Fruit fly (Drosophila melanogaster): ENCODE results near the gene MED17.

MED17 gene

dm6 chr3R:18220211-18220749, 31.4 kb downstream of the MED17 start, which contains the start of the genes CG7988 and CG7183 (continued):
- peak; percentile 99 for TF ChIP-seq slbo (GFP tag; IDR thresholded peaks at IDR 0.05)
- TF ChIP-seq CG12391 (tag; optimal IDR thresholded peaks at IDR 0.05): peak; percentile 100
- peak; percentile 86 for TF ChIP-seq slp2 (GFP tag; optimal IDR thresholded peaks at IDR 0.05)
- peak; percentile 94 for TF ChIP-seq Dip3 (GFP tag; optimal IDR thresholded peaks at IDR 0.05)
- TF ChIP-seq CG5245 (GFP tag; optimal IDR thresholded peaks at IDR 0.05): peak; percentile 94
- peak; percentile 84 for TF ChIP-seq CG11398 (GFP tag; optimal IDR thresholded peaks at IDR 0.05)
- TF ChIP-seq Lpt (GFP tag; optimal IDR thresholded peaks at IDR 0.05): no peak
- TF ChIP-seq zfh1 (GFP tag; IDR thresholded peaks at IDR 0.05): peak; percentile 99
- TF ChIP-seq CG12236 (GFP tag; optimal IDR thresholded peaks at IDR 0.05): peak; percentile 89
- TF ChIP-seq CG32772 (GFP tag; IDR thresholded peaks at IDR 0.05): peak; percentile 99
- TF ChIP-seq dysf (GFP tag; IDR thresholded peaks at IDR 0.05): peak; percentile 99
- TF ChIP-seq CG8765 (GFP tag; IDR thresholded peaks at IDR 0.05): peak; percentile 95
- TF ChIP-seq croc (GFP tag; conservative IDR thresholded peaks at IDR 0.05): peak; percentile 98
- TF ChIP-seq Hr39 (optimal IDR thresholded peaks at IDR 0.05): no peak
- peak; percentile 95 for TF ChIP-seq pho (GFP tag; optimal IDR thresholded peaks at IDR 0.05)
- TF ChIP-seq lmd (GFP tag; IDR thresholded peaks at IDR 0.05): peak; percentile 99
- TF ChIP-seq CG10565 (GFP tag; optimal IDR thresholded peaks at IDR 0.05): peak; percentile 87
- TF ChIP-seq hb (GFP tag; IDR thresholded peaks at IDR 0.05; ENCODE audit: partially characterized antibody): no peak
- peak; percentile 85 for TF ChIP-seq schlank (tag; optimal IDR thresholded peaks at IDR 0.05)
- peak; percentile 98 for TF ChIP-seq fd3F (GFP tag; optimal IDR thresholded peaks at IDR 0.05)
- peak; percentile 98 for TF ChIP-seq CG17359 (tag; optimal IDR thresholded peaks at IDR 0.05)
- TF ChIP-seq CG1602 (GFP tag; optimal IDR thresholded peaks at IDR 0.05): peak; percentile 99
- TF ChIP-seq ftz-f1 (GFP tag; optimal IDR thresholded peaks at IDR 0.05): peak; percentile 58
- peak; percentile 96 for TF ChIP-seq CG10462 (GFP tag; optimal IDR thresholded peaks at IDR 0.05)
- peak; percentile 99 for TF ChIP-seq CG30403 (GFP tag; optimal IDR thresholded peaks at IDR 0.05)
- TF ChIP-seq CG18011 (GFP tag; optimal IDR thresholded peaks at IDR 0.05): peak; percentile 88
- TF ChIP-seq CG6765 (GFP tag; optimal IDR thresholded peaks at IDR 0.05): peak; percentile 87
- peak; percentile 94 for TF ChIP-seq CG16863 (GFP tag; optimal IDR thresholded peaks at IDR 0.05)
- peak; percentile 95 for TF ChIP-seq trh (GFP tag; optimal IDR thresholded peaks at IDR 0.05)
- TF ChIP-seq gt (GFP tag; IDR thresholded peaks at IDR 0.05): peak; percentile 94
- peak; percentile 94 to 95 for TF ChIP-seq Pdp1 (GFP tag; optimal IDR thresholded peaks at IDR 0.05)
- peak; percentile 98 for TF ChIP-seq Ada2b (GFP tag; IDR thresholded peaks at IDR 0.05)
- TF ChIP-seq Dad (GFP tag; optimal IDR thresholded peaks at IDR 0.05): peak; percentile 92
- no peak for TF ChIP-seq nau (GFP tag; optimal IDR thresholded peaks at IDR 0.05)
- peak; percentile 98 for TF ChIP-seq CG2120 (GFP tag; optimal IDR thresholded peaks at IDR 0.05)
- TF ChIP-seq ro (GFP tag; IDR thresholded peaks at IDR 0.05): peak; percentile 99
- peak; percentile 90 for TF ChIP-seq CG1603 (tag; optimal IDR thresholded peaks at IDR 0.05)
- TF ChIP-seq CG34422 (GFP tag; IDR thresholded peaks at IDR 0.05): peak; percentile 99
- peak; percentile 67 for TF ChIP-seq CkIIα-i1 (GFP tag; IDR thresholded peaks at IDR 0.05)
- TF ChIP-seq sens (GFP tag): peak; percentile 99
- TF ChIP-seq Hey (tag; optimal IDR thresholded peaks at IDR 0.05): no peak
- TF ChIP-seq Ets97D (GFP tag; optimal IDR thresholded peaks at IDR 0.05): peak; percentile 83
- peak; percentile 98 for TF ChIP-seq CG8388 (GFP tag; optimal IDR thresholded peaks at IDR 0.05)
- TF ChIP-seq MTF-1 (GFP tag; optimal IDR thresholded peaks at IDR 0.05; ENCODE audit: borderline replicate concordance): peak; percentile 84
- TF ChIP-seq aop (GFP tag; IDR thresholded peaks at IDR 0.05): peak; percentile 87
- peak; percentile 97 for TF ChIP-seq Sox100B (GFP tag; optimal IDR thresholded peaks at IDR 0.05)
- TF ChIP-seq Dll (GFP tag; IDR thresholded peaks at IDR 0.05; ENCODE audit: partially characterized antibody): peak; percentile 48; the same call in 1 of the 4 replicates
- peak; percentile 96 for TF ChIP-seq NFAT (GFP tag; IDR thresholded peaks at IDR 0.05)
- TF ChIP-seq dmrt99B (tag; optimal IDR thresholded peaks at IDR 0.05): peak; percentile 98
- peak; percentile 97 for TF ChIP-seq sim (GFP tag; IDR thresholded peaks at IDR 0.05)
- peak; percentile 99 for TF ChIP-seq CG17361 (GFP tag; IDR thresholded peaks at IDR 0.05)
- peak; percentile 92 for TF ChIP-seq CG9609 (GFP tag; optimal IDR thresholded peaks at IDR 0.05)
